Fruit fly (Drosophila melanogaster) whole organism, embryonic: ENCODE measurements around the gene CG31436.

ENCODE experiments used
- Atf3 ChIP-seq: fragments of 200-800 bp; sonication (Bioruptor generic); optimal IDR thresholded peaks from 3 replicates; lab custom pipeline; 2016; ENCODE audit warnings: missing biosample characterization, missing genetic modification characterization
- BEAF-32 ChIP-seq: fragments of 200-800 bp; sonication (Bioruptor generic); optimal IDR thresholded peaks from 3 replicates; lab custom pipeline; 2017; ENCODE audit warnings: missing biosample characterization, missing genetic modification characterization, mild to moderate bottlenecking, moderate library complexity, missing genetic modification reagents
- Blimp-1 ChIP-seq: fragments of 200-800 bp; sonication (Bioruptor generic); optimal IDR thresholded peaks from 3 replicates; lab custom pipeline; 2018; ENCODE audit warnings: missing biosample characterization, missing genetic modification characterization, mild to moderate bottlenecking, moderate library complexity, missing genetic modification reagents
- CG10267 ChIP-seq: fragments of 200-800 bp; sonication (Bioruptor generic); optimal IDR thresholded peaks from 2 replicates; lab custom pipeline; 2018; ENCODE audit warnings: missing biosample characterization, mild to moderate bottlenecking, missing genetic modification characterization, moderate library complexity
- CG11093 ChIP-seq: fragments of 200-800 bp; sonication (Bioruptor generic); IDR thresholded peaks from 3 replicates; pipeline ENCODE4 v1.3.6; 2022; ENCODE audit warnings: missing biosample characterization, missing genetic modification characterization
- CG11560 ChIP-seq: fragments of 200-800 bp; sonication (Bioruptor generic); IDR thresholded peaks from 3 replicates; pipeline ENCODE4 v1.3.6; 2022; ENCODE audit warnings: missing biosample characterization, missing genetic modification characterization
- CG11695 ChIP-seq: fragments of 200-800 bp; sonication (Bioruptor generic); IDR thresholded peaks from 3 replicates; pipeline ENCODE4 v1.3.6; 2022; ENCODE audit warnings: missing biosample characterization, missing genetic modification characterization
- CG12659 ChIP-seq: fragments of 200-800 bp; sonication (Bioruptor generic); optimal IDR thresholded peaks from 3 replicates; lab custom pipeline; 2017; ENCODE audit warnings: mild to moderate bottlenecking, missing biosample characterization, missing genetic modification reagents, missing genetic modification characterization
- CG17802 ChIP-seq: fragments of 200-800 bp; sonication (Bioruptor generic); optimal IDR thresholded peaks from 2 replicates; lab custom pipeline; 2018; ENCODE audit warnings: missing biosample characterization, mild to moderate bottlenecking, missing genetic modification characterization, moderate library complexity
- CG31365 ChIP-seq: fragments of 200-800 bp; sonication (Bioruptor generic); optimal IDR thresholded peaks from 2 replicates; lab custom pipeline; 2018; ENCODE audit warnings: missing biosample characterization, mild to moderate bottlenecking, missing genetic modification characterization
- CG34224 ChIP-seq: fragments of 200-800 bp; sonication (Bioruptor generic); IDR thresholded peaks from 3 replicates; pipeline ENCODE4 v1.3.6; 2022; ENCODE audit warnings: missing biosample characterization, missing genetic modification characterization; ENCODE audit not compliant: partially characterized antibody
- CG4707 ChIP-seq: fragments of 200-800 bp; sonication (Bioruptor generic); optimal IDR thresholded peaks from 2 replicates; lab custom pipeline; 2018; ENCODE audit warnings: missing biosample characterization, mild to moderate bottlenecking, missing genetic modification characterization, moderate library complexity
- CG6791 ChIP-seq: fragments of 200-800 bp; sonication (Bioruptor generic); IDR thresholded peaks from 3 replicates; pipeline ENCODE4 v1.3.6; 2022; ENCODE audit warnings: missing biosample characterization, missing genetic modification characterization; ENCODE audit not compliant: partially characterized antibody
- CG7928 ChIP-seq: fragments of 200-800 bp; sonication (Bioruptor generic); optimal IDR thresholded peaks from 2 replicates; lab custom pipeline; 2017; ENCODE audit warnings: missing biosample characterization, mild to moderate bottlenecking, missing genetic modification characterization
- CG7963 ChIP-seq: fragments of 200-800 bp; sonication (Bioruptor generic); IDR thresholded peaks from 3 replicates; pipeline ENCODE4 v1.3.6; 2022; ENCODE audit warnings: missing biosample characterization, missing genetic modification characterization; ENCODE audit not compliant: partially characterized antibody
- Dll ChIP-seq: fragments of 200-800 bp; sonication (Bioruptor generic); IDR thresholded peaks from 4 replicates; pipeline ENCODE4 v1.3.6; 2022; ENCODE audit warnings: missing biosample characterization, missing genetic modification characterization; ENCODE audit not compliant: partially characterized antibody
- Dp ChIP-seq: fragments of 200-800 bp; sonication (Bioruptor generic); optimal IDR thresholded peaks from 2 replicates; lab custom pipeline; 2018; ENCODE audit warnings: missing biosample characterization, mild to moderate bottlenecking, missing genetic modification characterization, moderate library complexity
- Dref ChIP-seq: fragments of 200-800 bp; sonication (Bioruptor generic); IDR thresholded peaks from 2 replicates; pipeline ENCODE4 v1.3.6; 2022; ENCODE audit warnings: missing biosample characterization, missing genetic modification characterization
- Fer1 ChIP-seq: fragments of 200-800 bp; sonication (Bioruptor generic); optimal IDR thresholded peaks from 2 replicates; lab custom pipeline; 2017; ENCODE audit warnings: missing biosample characterization, mild to moderate bottlenecking, missing genetic modification characterization
- Gsc ChIP-seq: fragments of 200-800 bp; sonication (Bioruptor generic); IDR thresholded peaks from 2 replicates; pipeline ENCODE4 v1.3.6; 2022; ENCODE audit warnings: missing biosample characterization, missing genetic modification characterization
- Hey ChIP-seq: fragments of 200-800 bp; sonication (Bioruptor generic); optimal IDR thresholded peaks from 3 replicates; lab custom pipeline; 2018; ENCODE audit warnings: missing biosample characterization, mild to moderate bottlenecking, missing genetic modification characterization
- MESR4 ChIP-seq: fragments of 200-800 bp; sonication (Bioruptor generic); optimal IDR thresholded peaks from 2 replicates; lab custom pipeline; 2018; ENCODE audit warnings: missing biosample characterization, mild to moderate bottlenecking, missing genetic modification characterization, moderate library complexity
- Nf-YB ChIP-seq: fragments of 200-800 bp; sonication (Bioruptor generic); optimal IDR thresholded peaks from 3 replicates; lab custom pipeline; 2019; ENCODE audit warnings: missing biosample characterization, mild to moderate bottlenecking, missing genetic modification characterization, moderate library complexity
- Sin3A ChIP-seq: fragments of >200 bp; optimal IDR thresholded peaks from 2 replicates; lab custom pipeline; 2018
- Trl ChIP-seq, 3 experiments: fragments of >200 bp in 2 of 3; fragments of 200-800 bp in 1 of 3; sonication (Bioruptor generic) in 1 of 3; optimal IDR thresholded peaks; 2 replicates in 1 of 3; 3 replicates in 2 of 3; lab custom pipeline; 2016 to 2017; ENCODE audit warnings: missing biosample characterization in 1 of 3, missing genetic modification characterization in 1 of 3
- YL-1 ChIP-seq: fragments of 200-800 bp; sonication (Bioruptor generic); optimal IDR thresholded peaks from 3 replicates; lab custom pipeline; 2017; ENCODE audit warnings: missing biosample characterization, mild to moderate bottlenecking, missing genetic modification characterization
- bbx ChIP-seq: fragments of 200-800 bp; sonication (Bioruptor generic); IDR thresholded peaks from 2 replicates; pipeline ENCODE4 v1.3.6; 2022; ENCODE audit warnings: missing biosample characterization, missing genetic modification characterization; ENCODE audit not compliant: partially characterized antibody
- chinmo ChIP-seq: fragments of 200-800 bp; sonication (Bioruptor generic); IDR thresholded peaks from 4 replicates; pipeline ENCODE4 v1.3.6; 2022; ENCODE audit warnings: missing biosample characterization, missing genetic modification characterization; ENCODE audit not compliant: partially characterized antibody
- ewg ChIP-seq: fragments of 200-800 bp; sonication (Bioruptor generic); optimal IDR thresholded peaks from 3 replicates; lab custom pipeline; 2017; ENCODE audit warnings: mild to moderate bottlenecking, missing biosample characterization, missing genetic modification reagents, missing genetic modification characterization
- gfzf ChIP-seq: fragments of 200-800 bp; sonication (Bioruptor generic); optimal IDR thresholded peaks from 2 replicates; lab custom pipeline; 2016; ENCODE audit warnings: missing biosample characterization, mild to moderate bottlenecking, missing genetic modification characterization, moderate library complexity
- grau ChIP-seq: fragments of 200-800 bp; optimal IDR thresholded peaks from 3 replicates; lab custom pipeline; 2019; ENCODE audit warnings: missing biosample characterization, mild to moderate bottlenecking, missing genetic modification characterization, moderate library complexity
- grn ChIP-seq: fragments of 200-800 bp; sonication (Bioruptor generic); optimal IDR thresholded peaks from 3 replicates; lab custom pipeline; 2017; ENCODE audit warnings: missing biosample characterization, missing genetic modification characterization
- lov ChIP-seq, 2 experiments: fragments of 200-800 bp in 1 of 2; fragments of >200 bp in 1 of 2; sonication (Bioruptor generic) in 1 of 2; IDR thresholded peaks in 1 of 2; optimal IDR thresholded peaks in 1 of 2; 2 replicates in 1 of 2; 3 replicates in 1 of 2; pipeline versions ENCODE4 v1.3.6 to Lab custom; 2017 to 2022; ENCODE audit warnings: missing biosample characterization in 1 of 2, missing genetic modification characterization in 1 of 2
- pzg ChIP-seq: fragments of 200-800 bp; sonication (Bioruptor generic); optimal IDR thresholded peaks from 3 replicates; lab custom pipeline; 2018; ENCODE audit warnings: missing biosample characterization, mild to moderate bottlenecking, missing genetic modification characterization, moderate library complexity
- row ChIP-seq: fragments of 200-800 bp; sonication (Bioruptor generic); IDR thresholded peaks from 3 replicates; pipeline ENCODE4 v1.3.6; 2022; ENCODE audit warnings: missing biosample characterization, missing genetic modification characterization
- sim ChIP-seq: fragments of 200-800 bp; sonication (Bioruptor generic); IDR thresholded peaks from 2 replicates; pipeline ENCODE4 v1.3.6; 2022; ENCODE audit warnings: missing biosample characterization, missing genetic modification characterization
- slp2 ChIP-seq: fragments of 200-800 bp; sonication (Bioruptor generic); optimal IDR thresholded peaks from 2 replicates; lab custom pipeline; 2016; ENCODE audit warnings: missing biosample characterization, missing genetic modification characterization
- sna ChIP-seq: fragments of 200-800 bp; sonication (Bioruptor generic); IDR thresholded peaks from 2 replicates; pipeline ENCODE4 v1.3.6; 2022; ENCODE audit warnings: missing biosample characterization, missing genetic modification characterization; ENCODE audit not compliant: partially characterized antibody
- stwl ChIP-seq: fragments of 200-800 bp; sonication (Bioruptor generic); optimal IDR thresholded peaks from 3 replicates; lab custom pipeline; 2018; ENCODE audit warnings: missing biosample characterization, mild to moderate bottlenecking, missing genetic modification characterization, moderate library complexity
- unc-4 ChIP-seq: fragments of 200-800 bp; sonication (Bioruptor generic); IDR thresholded peaks from 2 replicates; pipeline ENCODE4 v1.3.6; 2022; ENCODE audit warnings: missing biosample characterization, missing genetic modification characterization; ENCODE audit not compliant: partially characterized antibody
- zf30C ChIP-seq: fragments of 200-800 bp; sonication (Bioruptor generic); optimal IDR thresholded peaks from 3 replicates; lab custom pipeline; 2018; ENCODE audit warnings: missing biosample characterization, mild to moderate bottlenecking, missing genetic modification characterization

The CG31436 gene

dm6 chr3R:25335065-25335464, 31.1 kb downstream of the CG31436 start, which contains the start of the genes CG10669 and CG11902 (continued):
- peak; percentile 39 for TF ChIP-seq MESR4
- peak; percentile 3 for TF ChIP-seq Sin3A (lab: Kevin White, UChicago)
- TF ChIP-seq Dll = 0 out of 4 replicates have a peak, but pooled peaks have one; percentile 31
- TF ChIP-seq CG31365 = no peak
- peak; percentile 8 for TF ChIP-seq YL-1 (GFP tag; lab: Kevin White, UChicago)
- no peak for TF ChIP-seq Blimp-1 (GFP tag; lab: Kevin White, UChicago)
- no peak for TF ChIP-seq slp2 (GFP tag; lab: Kevin White, UChicago)
- peak; percentile 50; the same call in 1 of the 4 replicates for TF ChIP-seq chinmo (GFP tag; lab: Robert Waterston, UW)
- no peak for TF ChIP-seq CG11560 (tag; lab: Robert Waterston, UW)
- TF ChIP-seq unc-4 (GFP tag; lab: Robert Waterston, UW) = 0 out of 2 replicates have a peak, but pooled peaks have one; percentile 14
- peak; percentile 11 for TF ChIP-seq BEAF-32
- TF ChIP-seq zf30C (GFP tag; lab: Kevin White, UChicago) = no peak
- peak; percentile 40 for TF ChIP-seq pzg (GFP tag; lab: Kevin White, UChicago)
- TF ChIP-seq Dp (GFP tag; lab: Kevin White, UChicago) = peak; percentile 3
- no peak for TF ChIP-seq ewg (GFP tag; lab: Kevin White, UChicago)
- TF ChIP-seq sim (GFP tag; lab: Robert Waterston, UW) = no peak
- TF ChIP-seq gfzf (GFP tag; lab: Kevin White, UChicago) = peak; percentile 47
- TF ChIP-seq CG11093 (GFP tag; lab: Robert Waterston, UW) = no peak
- TF ChIP-seq lov (optimal IDR thresholded peaks at IDR 0.05; lab: Kevin White, UChicago) = no peak
- no peak for TF ChIP-seq lov (GFP tag; IDR thresholded peaks at IDR 0.05; lab: Robert Waterston, UW)
- peak; percentile 91 for TF ChIP-seq CG10267 (tag; lab: Kevin White, UChicago)
- TF ChIP-seq CG34224 (GFP tag; lab: Robert Waterston, UW) = no peak
- no peak for TF ChIP-seq CG7928 (GFP tag; lab: Kevin White, UChicago)
- TF ChIP-seq sna (GFP tag; lab: Robert Waterston, UW) = peak; percentile 41; the same call in 1 of the 2 replicates
- TF ChIP-seq CG6791 (GFP tag; lab: Robert Waterston, UW) = 0 out of 3 replicates have a peak, but pooled peaks have one; percentile 23
- peak; percentile 76 for TF ChIP-seq stwl
- TF ChIP-seq grn (GFP tag; lab: Kevin White, UChicago) = no peak

- no peak for TF ChIP-seq bbx
- no peak for TF ChIP-seq Gsc
- no peak for TF ChIP-seq Hey
- no peak for TF ChIP-seq CG17802 (tag; lab: Kevin White, UChicago)
- TF ChIP-seq CG11695 = no peak
- TF ChIP-seq Trl (optimal IDR thresholded peaks at IDR 0.05; lab: Kevin White, UChicago) = no peak
- TF ChIP-seq Trl (GFP tag; optimal IDR thresholded peaks at IDR 0.05; lab: Kevin White, UChicago) = no peak
- TF ChIP-seq CG7963 (GFP tag; lab: Robert Waterston, UW) = no peak
- TF ChIP-seq Nf-YB (GFP tag; lab: Kevin White, UChicago) = no peak
- no peak for TF ChIP-seq grau (tag; lab: Kevin White, UChicago)
- no peak for TF ChIP-seq Dref (GFP tag; lab: Robert Waterston, UW)
- TF ChIP-seq row = no peak
- TF ChIP-seq Fer1 (GFP tag; lab: Kevin White, UChicago) = no peak
- no peak for TF ChIP-seq CG4707
- TF ChIP-seq Atf3 (GFP tag; lab: Kevin White, UChicago) = no peak
- TF ChIP-seq CG12659 (GFP tag; lab: Kevin White, UChicago) = no peak
These were observed 36.0 kb downstream of the CG31436 start, which contains the start of gene rha for dm6 chr3R:25339952-25340351. rha (plus strand) TSS chr3R:25340252.
